Fruit fly (Drosophila melanogaster): ENCODE data around the gene CG42713.
A peak's percentile ranks its signal among the peaks of the same experiment; 100 is the strongest.

The CG42713 gene

DNA sequence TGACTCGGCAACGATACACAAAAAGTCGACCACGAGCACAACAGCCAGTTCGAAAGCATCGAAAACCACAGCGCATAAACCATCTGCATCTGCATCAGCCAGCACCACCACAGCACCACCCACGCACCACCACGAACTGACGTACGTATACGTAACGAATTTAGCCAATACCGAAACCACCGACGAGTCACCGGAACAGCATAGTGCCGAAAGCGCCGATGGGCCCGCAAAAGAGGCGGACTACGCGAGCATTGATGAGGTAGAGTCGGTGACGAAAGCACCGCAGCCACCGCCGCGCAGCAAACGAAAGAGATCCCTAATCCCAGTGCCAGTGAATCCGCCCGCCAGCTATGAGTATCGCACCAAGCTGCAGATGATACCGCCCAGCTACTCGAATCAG, 39.9 kb downstream of the CG42713 start:
- TF ChIP-seq CG7368 (GFP tag; optimal IDR thresholded peaks at IDR 0.05), result no peak
- TF ChIP-seq CG6163 (GFP tag; IDR thresholded peaks at IDR 0.05), result no peak
- TF ChIP-seq Blimp-1 (GFP tag; optimal IDR thresholded peaks at IDR 0.05), result no peak
- TF ChIP-seq dsx (GFP tag; optimal IDR thresholded peaks at IDR 0.05; ENCODE audit: poor library complexity, severe bottlenecking), result no peak
- TF ChIP-seq CG11762 (GFP tag; optimal IDR thresholded peaks at IDR 0.05; ENCODE audit: insufficient read depth), result no peak
- TF ChIP-seq CG15336 (GFP tag; IDR thresholded peaks at IDR 0.05), result no peak
- TF ChIP-seq Hr39 (GFP tag; optimal IDR thresholded peaks at IDR 0.05), result no peak
- TF ChIP-seq Eip93F (GFP tag; optimal IDR thresholded peaks at IDR 0.05), result no peak
- no peak for TF ChIP-seq CG8632 (GFP tag; optimal IDR thresholded peaks at IDR 0.05)
- TF ChIP-seq CG6792 (GFP tag; optimal IDR thresholded peaks at IDR 0.05), result no peak
- TF ChIP-seq CG16779 (tag; optimal IDR thresholded peaks at IDR 0.05), result no peak
- TF ChIP-seq CG4318 (GFP tag; optimal IDR thresholded peaks at IDR 0.05), result no peak
- no peak for TF ChIP-seq Met (GFP tag; optimal IDR thresholded peaks at IDR 0.05)
- TF ChIP-seq achi (GFP tag; optimal IDR thresholded peaks at IDR 0.05), result no peak
- no peak for TF ChIP-seq dac (GFP tag; optimal IDR thresholded peaks at IDR 0.05)

DNA sequence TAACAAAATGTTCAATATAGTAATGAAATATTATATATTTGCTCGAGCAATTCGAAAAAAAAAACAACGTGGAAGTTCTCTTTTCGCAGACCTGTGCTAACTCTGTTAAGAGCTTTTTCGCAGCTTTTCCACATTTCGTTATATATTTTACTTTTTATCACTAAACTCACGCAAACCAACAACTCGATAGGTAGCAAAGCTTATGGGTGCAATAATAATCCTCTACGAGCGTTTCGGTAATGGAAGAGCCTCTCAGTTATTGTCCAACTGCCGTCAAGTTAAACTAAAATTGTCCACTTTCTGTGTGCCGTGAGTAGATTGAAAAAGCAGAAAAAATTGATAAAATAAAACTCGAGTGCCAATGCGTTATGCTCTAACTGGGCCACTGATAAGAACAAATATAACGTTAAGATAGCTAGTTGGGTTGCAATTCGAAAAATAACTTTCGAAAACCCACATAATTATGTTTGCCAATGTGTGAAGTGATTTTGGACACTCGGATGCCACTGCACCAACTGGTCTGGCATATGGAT, 42.5 kb downstream of the CG42713 start, which contains the start of gene Tsp29Fa:
Gene Tsp29Fa (plus strand): TSS at position 253 of the 533 bp plus-strand sequence.
- no peak for TF ChIP-seq vri (GFP tag; optimal IDR thresholded peaks at IDR 0.05)
- no peak for TF ChIP-seq Hr4 (GFP tag; optimal IDR thresholded peaks at IDR 0.05)
- no peak for TF ChIP-seq achi (GFP tag; optimal IDR thresholded peaks at IDR 0.05)
- no peak for TF ChIP-seq CG4318 (GFP tag; optimal IDR thresholded peaks at IDR 0.05)
- no peak for TF ChIP-seq Eip93F (GFP tag; optimal IDR thresholded peaks at IDR 0.05)
- no peak for TF ChIP-seq Hr38 (GFP tag; optimal IDR thresholded peaks at IDR 0.05)
- no peak for TF ChIP-seq dsx (GFP tag; optimal IDR thresholded peaks at IDR 0.05; ENCODE audit: poor library complexity, severe bottlenecking)
- TF ChIP-seq fd59A (GFP tag; optimal IDR thresholded peaks at IDR 0.05), result no peak
- no peak for TF ChIP-seq CG10631 (GFP tag; optimal IDR thresholded peaks at IDR 0.05)
- no peak for TF ChIP-seq CG3032 (tag; optimal IDR thresholded peaks at IDR 0.05)
- no peak for TF ChIP-seq net (GFP tag; optimal IDR thresholded peaks at IDR 0.05)
- no peak for TF ChIP-seq Sox14 (GFP tag; optimal IDR thresholded peaks at IDR 0.05)
- TF ChIP-seq topi (GFP tag; optimal IDR thresholded peaks at IDR 0.05), result no peak
- TF ChIP-seq CG34406 (GFP tag; optimal IDR thresholded peaks at IDR 0.05), result no peak
- TF ChIP-seq CG31627 (GFP tag; optimal IDR thresholded peaks at IDR 0.05), result no peak
- no peak for TF ChIP-seq CG8119 (GFP tag; IDR thresholded peaks at IDR 0.05)
- no peak for TF ChIP-seq OdsH (GFP tag; optimal IDR thresholded peaks at IDR 0.05)
- TF ChIP-seq CG8632 (GFP tag; optimal IDR thresholded peaks at IDR 0.05), result no peak
- TF ChIP-seq CG32006 (GFP tag; optimal IDR thresholded peaks at IDR 0.05), result no peak

DNA sequence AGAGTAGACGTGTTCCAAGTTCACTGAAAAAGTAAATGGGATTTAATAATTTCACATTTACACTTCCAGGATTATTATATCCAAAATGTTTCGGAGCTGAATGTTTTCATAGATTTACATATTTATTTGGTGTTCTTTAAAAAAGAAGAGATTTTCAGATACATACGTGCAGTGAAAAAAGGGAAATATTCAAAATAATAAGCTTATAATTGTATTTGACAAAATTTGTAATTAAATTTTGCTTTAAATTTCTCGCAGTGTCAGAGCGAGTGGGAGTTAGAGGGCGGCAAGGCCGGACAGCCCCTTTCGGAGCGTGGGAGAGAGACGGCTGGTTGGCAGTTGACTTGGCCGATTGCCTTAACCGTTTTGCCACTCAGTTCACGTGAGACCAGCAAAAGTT, 45.8 kb downstream of the CG42713 start, which contains the start of gene Tsp29Fb:
Gene Tsp29Fb (plus strand): TSS at position 388 of the 400 bp plus-strand sequence.
- TF ChIP-seq topi (GFP tag; optimal IDR thresholded peaks at IDR 0.05) (peak; percentile 66), Sox15 (GFP tag; optimal IDR thresholded peaks at IDR 0.05) (peak; percentile 48), dac (GFP tag; optimal IDR thresholded peaks at IDR 0.05) (no peak), net (GFP tag; optimal IDR thresholded peaks at IDR 0.05) (peak; percentile 44), CG15336 (GFP tag; IDR thresholded peaks at IDR 0.05) (peak; percentile 53; the same call in 1 of the 2 replicates), eg (GFP tag; IDR thresholded peaks at IDR 0.05) (peak; percentile 58; the same call in 2 of the 3 replicates), CG31627 (GFP tag; optimal IDR thresholded peaks at IDR 0.05) (peak; percentile 71), Sox14 (GFP tag; optimal IDR thresholded peaks at IDR 0.05) (peak; percentile 61), CG7368 (GFP tag; optimal IDR thresholded peaks at IDR 0.05) (peak; percentile 39), achi (GFP tag; optimal IDR thresholded peaks at IDR 0.05) (peak; percentile 49), cyc (GFP tag; optimal IDR thresholded peaks at IDR 0.05) (peak; percentile 50), Hr39 (GFP tag; optimal IDR thresholded peaks at IDR 0.05) (peak; percentile 76), CG8632 (GFP tag; optimal IDR thresholded peaks at IDR 0.05) (peak; percentile 61), pdm3 (GFP tag; optimal IDR thresholded peaks at IDR 0.05) (peak; percentile 65), CG3032 (tag; optimal IDR thresholded peaks at IDR 0.05) (no peak), acj6 (GFP tag; optimal IDR thresholded peaks at IDR 0.05) (peak; percentile 63), CG16779 (tag; optimal IDR thresholded peaks at IDR 0.05) (no peak), spab (GFP tag; optimal IDR thresholded peaks at IDR 0.05) (no peak), Blimp-1 (GFP tag; optimal IDR thresholded peaks at IDR 0.05) (peak; percentile 38), Eip75B (GFP tag; optimal IDR thresholded peaks at IDR 0.05) (peak; percentile 48), Smox (GFP tag; optimal IDR thresholded peaks at IDR 0.05) (peak; percentile 62), Eip78C (GFP tag) (peak; percentile 89), vri (GFP tag; optimal IDR thresholded peaks at IDR 0.05) (peak; percentile 4), Gug (GFP tag; IDR thresholded peaks at IDR 0.05) (0 out of 2 replicates have a peak, but pooled peaks have one; percentile 28), CG11294 (GFP tag; IDR thresholded peaks at IDR 0.05) (peak; percentile 26; the same call in 1 of the 2 replicates), Ets96B (tag; optimal IDR thresholded peaks at IDR 0.05) (no peak), Hr4 (GFP tag; optimal IDR thresholded peaks at IDR 0.05) (peak; percentile 53), esn (GFP tag; optimal IDR thresholded peaks at IDR 0.05) (peak; percentile 75), CG6276 (GFP tag; optimal IDR thresholded peaks at IDR 0.05) (no peak), CG34406 (GFP tag; optimal IDR thresholded peaks at IDR 0.05) (peak; percentile 57), CG9139 (GFP tag; optimal IDR thresholded peaks at IDR 0.05) (no peak), CG4318 (GFP tag; optimal IDR thresholded peaks at IDR 0.05) (no peak), dsx (GFP tag; optimal IDR thresholded peaks at IDR 0.05; ENCODE audit: poor library complexity, severe bottlenecking) (no peak), CG11762 (GFP tag; optimal IDR thresholded peaks at IDR 0.05; ENCODE audit: insufficient read depth) (peak; percentile 23)

Measured in whole organism, prepupa.